Fruit fly (Drosophila melanogaster): ENCODE measurements around the gene CG13458.

The CG13458 gene

DNA sequence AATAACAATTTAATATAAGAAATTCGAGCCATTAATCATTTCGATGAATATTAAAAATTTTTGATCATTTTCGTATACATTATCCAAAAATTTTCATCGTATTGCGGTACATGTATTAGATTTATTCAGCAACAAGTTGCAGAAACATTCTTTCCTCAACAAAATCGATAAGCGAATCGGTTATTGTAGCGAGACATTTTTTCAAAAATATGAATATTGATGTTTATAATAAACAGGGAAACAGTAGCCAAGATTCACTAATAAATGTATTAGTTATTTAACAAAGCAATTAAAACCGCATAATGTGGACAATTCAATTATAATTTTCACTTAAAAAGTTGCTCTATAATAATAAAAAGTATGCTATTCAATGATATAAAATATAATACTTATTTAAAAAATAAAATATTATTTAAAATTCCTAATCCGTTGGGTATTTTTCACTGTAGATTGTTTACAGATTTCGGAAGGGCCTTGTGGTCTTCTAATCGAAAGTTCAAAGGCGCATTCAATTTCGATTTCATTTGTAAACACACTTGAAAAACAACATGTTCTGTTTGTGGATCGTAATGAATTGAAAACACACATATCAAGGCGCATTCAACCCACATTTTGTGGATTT, 24.2 kb upstream of the CG13458 start (continued):
- TF ChIP-seq CG2678 (tag; optimal IDR thresholded peaks at IDR 0.05) (peak; percentile 60), btn (GFP tag; optimal IDR thresholded peaks at IDR 0.05) (no peak), Eip74EF (GFP tag; optimal IDR thresholded peaks at IDR 0.05) (peak in 1 of 2 experiments; percentile 15), CG7357 (GFP tag; IDR thresholded peaks at IDR 0.05) (no peak), CG15601 (tag; optimal IDR thresholded peaks at IDR 0.05) (peak; percentile 57), CG8924 (tag; optimal IDR thresholded peaks at IDR 0.05) (peak; percentile 31), Hr78 (GFP tag; optimal IDR thresholded peaks at IDR 0.05) (peak in 1 of 2 experiments; percentile 33), CG15269 (tag; optimal IDR thresholded peaks at IDR 0.05) (peak; percentile 56), D19A (tag; optimal IDR thresholded peaks at IDR 0.05) (peak; percentile 32), grau (tag; optimal IDR thresholded peaks at IDR 0.05) (peak; percentile 61), CG1024 (GFP tag; IDR thresholded peaks at IDR 0.05) (no peak), bsh (GFP tag; optimal IDR thresholded peaks at IDR 0.05) (peak in 1 of 2 experiments; percentile 44), gsb-n (tag; optimal IDR thresholded peaks at IDR 0.05) (peak; percentile 3), CG7556 (GFP tag; optimal IDR thresholded peaks at IDR 0.05) (peak; percentile 17), Blimp-1 (GFP tag; optimal IDR thresholded peaks at IDR 0.05) (peak; percentile 82), lmd (GFP tag; IDR thresholded peaks at IDR 0.05) (no peak), cwo (GFP tag; optimal IDR thresholded peaks at IDR 0.05) (peak; percentile 62), Sox100B (GFP tag; optimal IDR thresholded peaks at IDR 0.05) (peak; percentile 37), CG18262 (tag; optimal IDR thresholded peaks at IDR 0.05) (peak; percentile 57), unpg (GFP tag; optimal IDR thresholded peaks at IDR 0.05) (peak; percentile 40), CG17361 (GFP tag; IDR thresholded peaks at IDR 0.05) (0 out of 3 replicates have a peak, but pooled peaks have one; percentile 15), CG13424 (tag; optimal IDR thresholded peaks at IDR 0.05) (peak; percentile 56), dmrt99B (tag; optimal IDR thresholded peaks at IDR 0.05) (peak; percentile 42), sd (tag; optimal IDR thresholded peaks at IDR 0.05) (peak; percentile 14), CG11504 (tag; optimal IDR thresholded peaks at IDR 0.05) (peak; percentile 98), sug (tag; optimal IDR thresholded peaks at IDR 0.05) (peak; percentile 39), CoRest (tag; optimal IDR thresholded peaks at IDR 0.05) (peak; percentile 24), CG17359 (tag; optimal IDR thresholded peaks at IDR 0.05) (peak; percentile 19), phol (tag; optimal IDR thresholded peaks at IDR 0.05) (peak; percentile 24), CG17385 (GFP tag; optimal IDR thresholded peaks at IDR 0.05) (peak; percentile 10), Abd-B (GFP tag; optimal IDR thresholded peaks at IDR 0.05) (no peak), CG10147 (GFP tag; optimal IDR thresholded peaks at IDR 0.05) (peak; percentile 5), CG10979 (tag; optimal IDR thresholded peaks at IDR 0.05) (peak; percentile 27), Sox102F (GFP tag; optimal IDR thresholded peaks at IDR 0.05) (peak; percentile 46), Sry-δ (GFP tag; optimal IDR thresholded peaks at IDR 0.05) (no peak), CG17829 (tag; optimal IDR thresholded peaks at IDR 0.05) (peak; percentile 33), CG31441 (GFP tag; IDR thresholded peaks at IDR 0.05) (peak; percentile 48), hkb (optimal IDR thresholded peaks at IDR 0.05) (no peak), hkb (GFP tag; IDR thresholded peaks at IDR 0.05) (no peak), Meics (GFP tag; optimal IDR thresholded peaks at IDR 0.05) (peak; percentile 15), CG7839 (tag; optimal IDR thresholded peaks at IDR 0.05) (peak; percentile 57)

Measured in whole organism, embryonic.